Fruit fly (Drosophila melanogaster): ENCODE results near the gene Map205.

DNA sequence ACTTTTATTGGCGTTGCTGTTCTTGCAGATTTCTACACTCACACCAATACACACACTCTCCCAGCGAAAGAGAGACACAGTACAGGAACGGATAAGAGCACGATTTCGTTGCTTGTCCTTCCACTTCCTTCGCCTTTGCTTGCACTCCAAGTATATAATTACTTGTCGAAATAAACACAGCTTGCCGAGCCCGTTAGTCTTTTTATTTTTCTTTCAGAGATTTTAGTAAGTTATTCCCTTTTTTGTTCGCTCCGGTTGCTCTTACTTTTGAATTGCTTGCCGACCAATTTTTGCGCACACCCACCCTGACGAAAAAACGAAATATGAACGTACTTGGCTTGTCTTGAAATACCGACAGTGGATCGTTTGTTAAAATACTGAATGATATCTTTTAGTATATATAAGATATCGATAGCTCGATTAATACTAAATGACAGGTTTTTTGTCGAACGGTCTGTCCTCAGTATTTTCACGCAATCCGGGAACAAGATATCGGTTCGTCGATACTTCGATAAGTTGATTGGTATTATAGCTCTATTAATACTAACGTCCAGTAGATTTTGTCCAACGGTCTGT, at the start of gene Map205:
- TF ChIP-seq CTCF (optimal IDR thresholded peaks at IDR 0.05) (peak; percentile 3 to 19), CG8478 (optimal IDR thresholded peaks at IDR 0.05) (no peak)
